Fruit fly (Drosophila melanogaster) whole organism, pupa: ENCODE data around the gene EMC3.

Experiments used
- CG10348 ChIP-seq: fragments of 200-800 bp; sonication (Bioruptor generic); IDR thresholded peaks from 2 replicates; pipeline ENCODE4 v1.3.6; 2022; ENCODE audit warnings: missing biosample characterization, missing genetic modification characterization
- CG12605 ChIP-seq: fragments of 200-800 bp; sonication (Bioruptor generic); IDR thresholded peaks from 2 replicates; pipeline ENCODE4 v1.3.6; 2022; ENCODE audit warnings: missing biosample characterization, missing genetic modification characterization
- CG15710 ChIP-seq: fragments of 200-800 bp; sonication (Bioruptor generic); optimal IDR thresholded peaks from 2 replicates; lab custom pipeline; 2018; ENCODE audit warnings: missing biosample characterization, mild to moderate bottlenecking, missing genetic modification characterization, moderate library complexity
- CG17806 ChIP-seq: fragments of 200-800 bp; sonication (Bioruptor generic); optimal IDR thresholded peaks from 2 replicates; lab custom pipeline; 2018; ENCODE audit warnings: missing biosample characterization, mild to moderate bottlenecking, missing genetic modification characterization, moderate library complexity
- CG32121 ChIP-seq: fragments of 200-800 bp; sonication (Bioruptor generic); IDR thresholded peaks from 2 replicates; pipeline ENCODE4 v1.3.6; 2022; ENCODE audit warnings: missing biosample characterization, missing genetic modification characterization
- CG34367 ChIP-seq: fragments of 200-800 bp; sonication (Bioruptor generic); optimal IDR thresholded peaks from 2 replicates; lab custom pipeline; 2018; ENCODE audit warnings: missing biosample characterization, mild to moderate bottlenecking, missing genetic modification characterization
- CG4496 ChIP-seq: fragments of 200-800 bp; sonication (Bioruptor generic); IDR thresholded peaks from 3 replicates; pipeline ENCODE4 v1.3.6; 2022; ENCODE audit warnings: missing biosample characterization, missing genetic modification characterization
- CG9948 ChIP-seq: fragments of 200-800 bp; sonication (Bioruptor generic); optimal IDR thresholded peaks from 2 replicates; lab custom pipeline; 2018; ENCODE audit warnings: missing biosample characterization, mild to moderate bottlenecking, missing genetic modification characterization, moderate library complexity
- EcR ChIP-seq: fragments of 200-800 bp; sonication (Bioruptor generic); optimal IDR thresholded peaks from 3 replicates; lab custom pipeline; 2019; ENCODE audit warnings: missing biosample characterization, missing genetic modification characterization, mild to moderate bottlenecking, moderate library complexity, missing genetic modification reagents
- Ets98B ChIP-seq: fragments of 200-800 bp; sonication (Bioruptor generic); IDR thresholded peaks from 2 replicates; pipeline ENCODE4 v1.3.6; 2022; ENCODE audit warnings: missing biosample characterization, missing genetic modification characterization
- Pif1A ChIP-seq: fragments of 200-800 bp; sonication (Bioruptor generic); optimal IDR thresholded peaks from 3 replicates; lab custom pipeline; 2016; ENCODE audit warnings: missing biosample characterization, missing genetic modification characterization
- fd96Ca ChIP-seq: fragments of 200-800 bp; sonication (Bioruptor generic); IDR thresholded peaks from 3 replicates; pipeline ENCODE4 v1.3.6; 2022; ENCODE audit warnings: missing biosample characterization, missing genetic modification characterization
- gl ChIP-seq: fragments of 200-800 bp; sonication (Bioruptor generic); optimal IDR thresholded peaks from 2 replicates; lab custom pipeline; 2018; ENCODE audit warnings: missing biosample characterization, mild to moderate bottlenecking, missing genetic modification characterization
- rn ChIP-seq: fragments of 200-800 bp; sonication (Bioruptor generic); IDR thresholded peaks from 2 replicates; pipeline ENCODE4 v1.3.6; 2022; ENCODE audit warnings: missing biosample characterization, missing genetic modification characterization

- TF ChIP-seq CG32121 (GFP tag; lab: Robert Waterston, UW) (no peak), CG4496 (GFP tag; lab: Robert Waterston, UW) (0 out of 3 replicates have a peak, but pooled peaks have one; percentile 16), EcR (GFP tag; lab: Kevin White, UChicago) (no peak), Pif1A (GFP tag; lab: Kevin White, UChicago) (no peak), CG17806 (no peak), CG34367 (tag; lab: Kevin White, UChicago) (no peak), CG9948 (tag; lab: Kevin White, UChicago) (no peak), CG12605 (no peak), Ets98B (GFP tag; lab: Robert Waterston, UW) (no peak), rn (no peak), CG10348 (GFP tag; lab: Robert Waterston, UW) (no peak), fd96Ca (GFP tag; lab: Robert Waterston, UW) (no peak), CG15710 (tag; lab: Kevin White, UChicago) (no peak), gl (tag; lab: Kevin White, UChicago) (no peak)
Observed at dm6 chr2L:10735923-10736322, 3.7 kb upstream of the EMC3 start, which contains the start of gene Nup107.
